Worm (Caenorhabditis elegans): ENCODE results near the gene zip-12.

The zip-12 gene

ce11 chrIII:12372080-12373065 is 44.7 kb downstream of the zip-12 start (continued):
- TF ChIP-seq ztf-18 (tag; optimal IDR thresholded peaks at IDR 0.05) (no peak), snpc-1.1 (tag; optimal IDR thresholded peaks at IDR 0.05; ENCODE audit: insufficient read depth) (no peak), cebp-2 (GFP tag; IDR thresholded peaks at IDR 0.05) (no peak), egrh-3 (GFP tag; IDR thresholded peaks at IDR 0.05) (0 out of 2 replicates have a peak, but pooled peaks have one; percentile 8), fkh-3 (tag; optimal IDR thresholded peaks at IDR 0.05) (peak; percentile 65), ccch-3 (GFP tag; optimal IDR thresholded peaks at IDR 0.05) (no peak), lsl-1 (GFP tag; optimal IDR thresholded peaks at IDR 0.05) (no peak), nfya-2 (GFP tag; IDR thresholded peaks at IDR 0.05) (no peak), snpc-4 (GFP tag; optimal IDR thresholded peaks at IDR 0.05) (no peak), snpc-4 (tag; optimal IDR thresholded peaks at IDR 0.05) (no peak), C17E4.6 (GFP tag; IDR thresholded peaks at IDR 0.05) (no peak), ceh-79 (tag; optimal IDR thresholded peaks at IDR 0.05) (no peak), F37B4.10 (GFP tag; IDR thresholded peaks at IDR 0.05) (0 out of 2 replicates have a peak, but pooled peaks have one; percentile 23), ztf-25 (GFP tag; IDR thresholded peaks at IDR 0.05) (0 out of 2 replicates have a peak, but pooled peaks have one; percentile 13), ceh-100 (GFP tag; IDR thresholded peaks at IDR 0.05) (no peak), dox-1 (GFP tag; IDR thresholded peaks at IDR 0.05) (no peak), repo-1 (tag; optimal IDR thresholded peaks at IDR 0.05) (no peak), egl-18 (GFP tag; IDR thresholded peaks at IDR 0.05) (no peak), aptf-3 (GFP tag; IDR thresholded peaks at IDR 0.05) (no peak), attf-3 (GFP tag; conservative IDR thresholded peaks at IDR 0.05) (no peak), pbrm-1 (GFP tag; IDR thresholded peaks at IDR 0.05) (peak; percentile 15; the same call in 1 of the 2 replicates), Y67H2A.10 (GFP tag; conservative IDR thresholded peaks at IDR 0.05) (no peak), lin-26 (GFP tag; IDR thresholded peaks at IDR 0.05) (0 out of 2 replicates have a peak, but pooled peaks have one; percentile 16), sea-2 (GFP tag; IDR thresholded peaks at IDR 0.05) (no peak), sptf-2 (GFP tag; optimal IDR thresholded peaks at IDR 0.05) (no peak), unc-130 (GFP tag; optimal IDR thresholded peaks at IDR 0.05) (no peak), dpl-1 (GFP tag; optimal IDR thresholded peaks at IDR 0.05) (peak; percentile 1), ztf-28 (GFP tag; IDR thresholded peaks at IDR 0.05) (no peak), C06A6.2 (GFP tag; conservative IDR thresholded peaks at IDR 0.05) (no peak), aptf-2 (GFP tag; conservative IDR thresholded peaks at IDR 0.05) (no peak), mes-4 (tag; optimal IDR thresholded peaks at IDR 0.05) (no peak), F52B5.7 (tag; optimal IDR thresholded peaks at IDR 0.05) (peak; percentile 31), F55B11.4 (tag; optimal IDR thresholded peaks at IDR 0.05; ENCODE audit: borderline replicate concordance, insufficient read depth) (no peak), attf-6 (GFP tag; IDR thresholded peaks at IDR 0.05) (no peak), lin-35 (GFP tag; optimal IDR thresholded peaks at IDR 0.05) (no peak)

- TF ChIP-seq pha-4 (tag; optimal IDR thresholded peaks at IDR 0.05) (no peak), tbx-9 (tag; optimal IDR thresholded peaks at IDR 0.05; ENCODE audit: borderline replicate concordance) (no peak), snpc-3.4 (tag; optimal IDR thresholded peaks at IDR 0.05) (no peak), ets-4 (GFP tag; optimal IDR thresholded peaks at IDR 0.05) (no peak), aptf-3 (GFP tag; IDR thresholded peaks at IDR 0.05) (no peak)
These were observed 45.6 kb downstream of the zip-12 start for ce11 chrIII:12373306-12373705.
